Worm (Caenorhabditis elegans) whole organism, L4 larva: Measurements from ENCODE around the gene polg-1.
"Not testable (repeated sequence)": the region's sequence is repeated elsewhere in the genome, so short reads cannot be mapped to it uniquely, and the experiment has no call there.

Source experiments
- R02D3.7 ChIP-seq: fragments of 150-350 bp; sonication (generic microtip); optimal IDR thresholded peaks from 3 replicates; lab custom pipeline; 2014; ENCODE audit warnings: missing biosample characterization, missing genetic modification characterization
- T20F7.1 ChIP-seq: fragments of 200-800 bp; sonication (Bioruptor generic); optimal IDR thresholded peaks from 2 replicates; lab custom pipeline; 2018; ENCODE audit warnings: mild to moderate bottlenecking, missing genetic modification characterization, missing compliant biosample characterization
- Y48G9A.11 ChIP-seq: fragments of 200-800 bp; sonication (Bioruptor generic); IDR thresholded peaks from 2 replicates; pipeline ENCODE4 v1.3.6; 2022; ENCODE audit warnings: missing genetic modification reagents, missing genetic modification characterization, missing compliant biosample characterization
- Y5F2A.4 ChIP-seq: fragments of 200-800 bp; sonication (Bioruptor generic); optimal IDR thresholded peaks from 2 replicates; lab custom pipeline; 2018; ENCODE audit warnings: mild to moderate bottlenecking, missing genetic modification characterization, missing compliant biosample characterization
- aha-1 ChIP-seq: fragments of 150-350 bp; peaks from one replicate; lab custom pipeline; 2014; ENCODE audit warnings: missing biosample characterization, missing genetic modification characterization
- ceh-32 ChIP-seq: sonication (generic microtip); optimal IDR thresholded peaks from 2 replicates; lab custom pipeline; 2016; ENCODE audit warnings: mild to moderate bottlenecking, missing genetic modification characterization, missing compliant biosample characterization; ENCODE audit not compliant: poor library complexity
- ceh-62 ChIP-seq: sonication (generic microtip); optimal IDR thresholded peaks from 2 replicates; lab custom pipeline; 2017; ENCODE audit warnings: missing biosample characterization, missing genetic modification characterization
- daf-16 ChIP-seq, 3 experiments: sonication (generic microtip); optimal IDR thresholded peaks; 2 replicates each; lab custom pipeline; 2016 to 2017; ENCODE audit warnings: missing genetic modification characterization in 3 of 3, missing genetic modification reagents in 3 of 3, mild to moderate bottlenecking in 2 of 3, missing compliant biosample characterization in 2 of 3, missing biosample characterization in 1 of 3, moderate library complexity in 1 of 3
- daf-8 ChIP-seq: fragments of 200-800 bp; sonication (Bioruptor generic); IDR thresholded peaks from 2 replicates; pipeline ENCODE4 v1.3.6; 2022; ENCODE audit warnings: missing genetic modification characterization, missing compliant biosample characterization
- dve-1 ChIP-seq: sonication (generic microtip); optimal IDR thresholded peaks from 2 replicates; lab custom pipeline; 2017; ENCODE audit warnings: antibody characterized with exemption, mild to moderate bottlenecking, missing genetic modification characterization, missing compliant biosample characterization; ENCODE audit not compliant: insufficient read depth
- fos-1 ChIP-seq: fragments of 150-350 bp; optimal IDR thresholded peaks from 2 replicates; lab custom pipeline; 2014; ENCODE audit warnings: missing biosample characterization, missing genetic modification characterization
- gei-8 ChIP-seq: fragments of 200-800 bp; sonication (Bioruptor generic); optimal IDR thresholded peaks from 2 replicates; lab custom pipeline; 2018; ENCODE audit warnings: mild to moderate bottlenecking, missing genetic modification characterization, missing compliant biosample characterization
- hlh-11 ChIP-seq: fragments of 200-800 bp; sonication (Bioruptor generic); optimal IDR thresholded peaks from 2 replicates; lab custom pipeline; 2018; ENCODE audit warnings: mild to moderate bottlenecking, missing genetic modification characterization, missing compliant biosample characterization
- hlh-30 ChIP-seq: sonication (generic microtip); optimal IDR thresholded peaks from 2 replicates; lab custom pipeline; 2017; ENCODE audit warnings: antibody characterized with exemption, mild to moderate bottlenecking, missing genetic modification characterization, missing compliant biosample characterization; ENCODE audit not compliant: insufficient read depth
- hmg-1.1 ChIP-seq: fragments of 200-800 bp; sonication (Bioruptor generic); IDR thresholded peaks from 2 replicates; pipeline ENCODE4 v1.3.6; 2022; ENCODE audit warnings: missing genetic modification reagents, missing genetic modification characterization, missing compliant biosample characterization
- lin-13 ChIP-seq: fragments of 150-350 bp; optimal IDR thresholded peaks from 2 replicates; lab custom pipeline; 2014; ENCODE audit warnings: missing biosample characterization, missing genetic modification reagents, missing genetic modification characterization
- lin-15B ChIP-seq: fragments of 150-350 bp; sonication (generic microtip); optimal IDR thresholded peaks from 3 replicates; lab custom pipeline; 2014; ENCODE audit warnings: missing biosample characterization, missing genetic modification characterization
- lin-29 ChIP-seq: fragments of 200-800 bp; sonication (Bioruptor generic); IDR thresholded peaks from 2 replicates; pipeline ENCODE4 v1.3.6; 2022; ENCODE audit warnings: missing genetic modification reagents, missing genetic modification characterization, missing compliant biosample characterization
- lin-39 ChIP-seq: fragments of 150-350 bp; optimal IDR thresholded peaks from 2 replicates; lab custom pipeline; 2014; ENCODE audit warnings: missing biosample characterization, missing genetic modification reagents, missing genetic modification characterization
- lir-3 ChIP-seq: sonication (generic microtip); optimal IDR thresholded peaks from 2 replicates; lab custom pipeline; 2016; ENCODE audit warnings: mild to moderate bottlenecking, missing genetic modification characterization, missing compliant biosample characterization
- mep-1 ChIP-seq: fragments of 150-350 bp; sonication (generic microtip); optimal IDR thresholded peaks from 3 replicates; lab custom pipeline; 2014; ENCODE audit warnings: missing biosample characterization, missing genetic modification characterization
- nhr-10 ChIP-seq: fragments of 150-350 bp; optimal IDR thresholded peaks from 2 replicates; lab custom pipeline; 2014; ENCODE audit warnings: missing biosample characterization, missing genetic modification characterization
- nhr-237 ChIP-seq: sonication (generic microtip); optimal IDR thresholded peaks from 2 replicates; lab custom pipeline; 2017; ENCODE audit warnings: missing biosample characterization, missing genetic modification characterization
- nhr-6 ChIP-seq: fragments of 150-350 bp; optimal IDR thresholded peaks from 2 replicates; lab custom pipeline; 2014; ENCODE audit warnings: missing biosample characterization, missing genetic modification characterization
- nhr-77 ChIP-seq: fragments of 150-350 bp; optimal IDR thresholded peaks from 2 replicates; lab custom pipeline; 2014; ENCODE audit warnings: missing biosample characterization, missing genetic modification characterization
- pha-4 ChIP-seq, 2 experiments: fragments of 150-350 bp in 1 of 2; fragments of 200-800 bp in 1 of 2; sonication (Bioruptor generic) in 1 of 2; IDR thresholded peaks in 1 of 2; optimal IDR thresholded peaks in 1 of 2; 2 replicates each; pipeline versions ENCODE4 v1.3.6 to Lab custom; 2014 to 2022; ENCODE audit warnings: missing genetic modification characterization in 2 of 2, missing genetic modification reagents in 2 of 2, missing biosample characterization in 1 of 2, missing compliant biosample characterization in 1 of 2
- pqm-1 ChIP-seq: sonication (generic microtip); optimal IDR thresholded peaks from 2 replicates; lab custom pipeline; 2017; ENCODE audit warnings: missing biosample characterization, missing genetic modification characterization
- saeg-2 ChIP-seq: fragments of 200-800 bp; sonication (Bioruptor generic); IDR thresholded peaks from 2 replicates; pipeline ENCODE4 v1.3.6; 2022; ENCODE audit warnings: missing genetic modification reagents, missing genetic modification characterization, missing compliant biosample characterization
- sdz-12 ChIP-seq: fragments of 200-800 bp; sonication (Bioruptor generic); optimal IDR thresholded peaks from 2 replicates; lab custom pipeline; 2018; ENCODE audit warnings: mild to moderate bottlenecking, missing genetic modification characterization, missing compliant biosample characterization
- skn-1 ChIP-seq: fragments of 150-350 bp; optimal IDR thresholded peaks from 2 replicates; lab custom pipeline; 2014; ENCODE audit warnings: missing biosample characterization, missing genetic modification characterization
- snpc-4 ChIP-seq: fragments of 150-350 bp; optimal IDR thresholded peaks from 2 replicates; lab custom pipeline; 2014; ENCODE audit warnings: missing biosample characterization, missing genetic modification characterization
- spr-1 ChIP-seq: sonication (generic microtip); optimal IDR thresholded peaks from 2 replicates; lab custom pipeline; 2016; ENCODE audit warnings: mild to moderate bottlenecking, missing genetic modification characterization, missing compliant biosample characterization
- tra-1 ChIP-seq: fragments of 200-800 bp; sonication (Bioruptor generic); IDR thresholded peaks from 2 replicates; pipeline ENCODE4 v1.3.6; 2022; ENCODE audit warnings: missing genetic modification reagents, missing genetic modification characterization, missing compliant biosample characterization
- unc-39 ChIP-seq: sonication (generic microtip); optimal IDR thresholded peaks from 2 replicates; lab custom pipeline; 2017; ENCODE audit warnings: missing biosample characterization, missing genetic modification characterization
- zip-2 ChIP-seq: fragments of 150-350 bp; optimal IDR thresholded peaks from 2 replicates; lab custom pipeline; 2014; ENCODE audit warnings: missing biosample characterization, missing genetic modification characterization
- ztf-11 ChIP-seq: fragments of 150-350 bp; optimal IDR thresholded peaks from 2 replicates; lab custom pipeline; 2014; ENCODE audit warnings: missing biosample characterization, missing genetic modification characterization

The polg-1 gene

ce11 chrII:12172273-12172672 is 27.5 kb downstream of the polg-1 start, which contains the start of gene rol-1:
TSS of gene rol-1 (plus strand) at chrII:12172573.
- no peak for TF ChIP-seq lin-29 (GFP tag; lab: Robert Waterston, UW)

- TF ChIP-seq aha-1 (tag; lab: Kevin White, UChicago) (peak; percentile 87), snpc-4 (tag; lab: Kevin White, UChicago) (no peak)
Measured at ce11 chrII:12169487-12170128, 30.2 kb downstream of the polg-1 start.

ce11 chrII:12164539-12164938 is 35.2 kb downstream of the polg-1 start, which contains the start of gene Y57A10A.8:
TSS of gene Y57A10A.8 (plus strand) at chrII:12164839.
- not testable (repeated sequence) for TF ChIP-seq daf-8 (GFP tag; lab: Robert Waterston, UW); hlh-11 (tag; lab: Kevin White, UChicago); pha-4 (GFP tag; IDR thresholded peaks at IDR 0.05; lab: Robert Waterston, UW); pha-4 (tag; optimal IDR thresholded peaks at IDR 0.05; lab: Kevin White, UChicago)

ce11 chrII:12162997-12163396 is 36.8 kb downstream of the polg-1 start:
- TF ChIP-seq daf-8 (GFP tag; lab: Robert Waterston, UW) (no peak), snpc-4 (tag; lab: Kevin White, UChicago) (no peak), mep-1 (tag; lab: Kevin White, UChicago) (no peak), pqm-1 (tag; lab: Kevin White, UChicago) (no peak), lin-39 (tag; lab: Kevin White, UChicago) (no peak), hmg-1.1 (GFP tag; lab: Robert Waterston, UW) (0 out of 2 replicates have a peak, but pooled peaks have one; percentile 33), saeg-2 (GFP tag; lab: Robert Waterston, UW) (no peak)
- TF ChIP-seq, all 104 proteins: peak for 1

ce11 chrII:12154186-12154585 is 45.6 kb downstream of the polg-1 start, which contains the start of gene Y57A10A.5:
TSS of gene Y57A10A.5 (plus strand) at chrII:12154486.
- not testable (repeated sequence) for TF ChIP-seq nhr-6 (tag; lab: Kevin White, UChicago); ceh-32 (tag; lab: Kevin White, UChicago); lir-3

- not testable (repeated sequence) for TF ChIP-seq snpc-4 (tag; lab: Kevin White, UChicago); skn-1 (tag; lab: Kevin White, UChicago); spr-1
Measured at ce11 chrII:12151640-12152039, 48.1 kb downstream of the polg-1 start, which contains the start of gene Y57A10A.4. TSS of gene Y57A10A.4 (plus strand) at chrII:12151940.

ce11 chrII:12150227-12150626 is 49.5 kb downstream of the polg-1 start:
- no peak for TF ChIP-seq tra-1 (GFP tag; lab: Robert Waterston, UW)
- TF ChIP-seq hlh-30 (tag; lab: Kevin White, UChicago), result no peak
- no peak for TF ChIP-seq T20F7.1
- no peak for TF ChIP-seq mep-1 (tag; lab: Kevin White, UChicago)
- TF ChIP-seq lin-15B (tag; lab: Kevin White, UChicago), result no peak
- TF ChIP-seq zip-2, result peak; percentile 52
- TF ChIP-seq fos-1 (tag; lab: Kevin White, UChicago), result no peak
- TF ChIP-seq, all 104 proteins: peak for 1

ce11 chrII:12147331-12147730 is 52.4 kb downstream of the polg-1 start, which contains the start of gene Y57A10A.2:
TSS of gene Y57A10A.2 (plus strand) at chrII:12147631.
- TF ChIP-seq gei-8 (GFP tag; lab: Kevin White, UChicago) (no peak), sdz-12 (GFP tag; lab: Kevin White, UChicago) (no peak), R02D3.7 (tag; lab: Kevin White, UChicago) (no peak), nhr-10 (tag; lab: Kevin White, UChicago) (no peak), Y5F2A.4 (no peak), dve-1 (tag; lab: Kevin White, UChicago) (no peak), unc-39 (no peak), nhr-237 (tag; lab: Kevin White, UChicago) (no peak), nhr-77 (tag; lab: Kevin White, UChicago) (no peak), daf-16 (GFP tag; optimal IDR thresholded peaks at IDR 0.05; lab: Kevin White, UChicago) (no peak), daf-16 (tag; optimal IDR thresholded peaks at IDR 0.05; lab: Kevin White, UChicago) (no peak), ceh-62 (tag; lab: Kevin White, UChicago) (no peak), Y48G9A.11 (GFP tag; lab: Robert Waterston, UW) (no peak), zip-2 (no peak), ztf-11 (tag; lab: Kevin White, UChicago) (no peak), lin-13 (GFP tag; lab: Kevin White, UChicago) (no peak)
